Fruit fly (Drosophila melanogaster) whole organism, embryonic: ENCODE results near the gene Aptx.

Source experiments
- Adf1 ChIP-seq: fragments of 200-800 bp; sonication (Bioruptor generic); IDR thresholded peaks from 2 replicates; pipeline ENCODE4 v1.3.6; 2022; ENCODE audit warnings: missing biosample characterization, missing genetic modification characterization
- B-H1 ChIP-seq: fragments of 200-800 bp; sonication (Bioruptor generic); IDR thresholded peaks from 3 replicates; pipeline ENCODE4 v1.3.6; 2022; ENCODE audit warnings: missing biosample characterization, missing genetic modification characterization
- CG10565 ChIP-seq: fragments of 200-800 bp; sonication (Bioruptor generic); optimal IDR thresholded peaks from 3 replicates; lab custom pipeline; 2016; ENCODE audit warnings: missing biosample characterization, mild to moderate bottlenecking, missing genetic modification characterization
- CG1233 ChIP-seq: fragments of 200-800 bp; sonication (Bioruptor generic); optimal IDR thresholded peaks from 4 replicates; lab custom pipeline; 2018; ENCODE audit warnings: missing biosample characterization, mild to moderate bottlenecking, missing genetic modification characterization
- CG12659 ChIP-seq: fragments of 200-800 bp; sonication (Bioruptor generic); optimal IDR thresholded peaks from 3 replicates; lab custom pipeline; 2017; ENCODE audit warnings: mild to moderate bottlenecking, missing biosample characterization, missing genetic modification reagents, missing genetic modification characterization
- CG16779 ChIP-seq: fragments of 200-800 bp; sonication (Bioruptor generic); IDR thresholded peaks from 2 replicates; pipeline ENCODE4 v1.3.6; 2022; ENCODE audit warnings: missing biosample characterization, missing genetic modification characterization
- CG17186 ChIP-seq: fragments of 200-800 bp; sonication (Bioruptor generic); optimal IDR thresholded peaks from 3 replicates; lab custom pipeline; 2017; ENCODE audit warnings: missing biosample characterization, missing genetic modification reagents, missing genetic modification characterization
- CG6854 ChIP-seq: fragments of 200-800 bp; sonication (Bioruptor generic); optimal IDR thresholded peaks from 3 replicates; lab custom pipeline; 2017; ENCODE audit warnings: missing biosample characterization, mild to moderate bottlenecking, missing genetic modification characterization
- CG7372 ChIP-seq: fragments of 200-800 bp; sonication (Bioruptor generic); IDR thresholded peaks from 2 replicates; pipeline ENCODE4 v1.3.6; 2022; ENCODE audit warnings: missing biosample characterization, missing genetic modification characterization
- CG7556 ChIP-seq: fragments of 200-800 bp; sonication (Bioruptor generic); optimal IDR thresholded peaks from 2 replicates; lab custom pipeline; 2017; ENCODE audit warnings: missing biosample characterization, mild to moderate bottlenecking, missing genetic modification characterization
- CG7987 ChIP-seq: fragments of 200-800 bp; sonication (Bioruptor generic); optimal IDR thresholded peaks from 2 replicates; lab custom pipeline; 2018; ENCODE audit warnings: missing biosample characterization, mild to moderate bottlenecking, missing genetic modification characterization, moderate library complexity
- CG8924 ChIP-seq: fragments of 200-800 bp; optimal IDR thresholded peaks from 3 replicates; lab custom pipeline; 2019; ENCODE audit warnings: missing biosample characterization, mild to moderate bottlenecking, missing genetic modification characterization, moderate library complexity
- Camta ChIP-seq: fragments of 200-800 bp; sonication (Bioruptor generic); optimal IDR thresholded peaks from 2 replicates; lab custom pipeline; 2016; ENCODE audit warnings: missing biosample characterization, missing genetic modification characterization
- Dref ChIP-seq: fragments of 200-800 bp; sonication (Bioruptor generic); IDR thresholded peaks from 2 replicates; pipeline ENCODE4 v1.3.6; 2022; ENCODE audit warnings: missing biosample characterization, missing genetic modification characterization
- Ets97D ChIP-seq: fragments of 200-800 bp; sonication (Bioruptor generic); optimal IDR thresholded peaks from 3 replicates; lab custom pipeline; 2016; ENCODE audit warnings: missing biosample characterization, missing genetic modification characterization
- HLHmδ ChIP-seq: fragments of 200-800 bp; sonication (Bioruptor generic); optimal IDR thresholded peaks from 2 replicates; lab custom pipeline; 2018; ENCODE audit warnings: missing biosample characterization, mild to moderate bottlenecking, missing genetic modification characterization, moderate library complexity
- Hand ChIP-seq: fragments of 200-800 bp; sonication (Bioruptor generic); optimal IDR thresholded peaks from 2 replicates; lab custom pipeline; 2017; ENCODE audit warnings: mild to moderate bottlenecking, missing biosample characterization, missing genetic modification reagents, missing genetic modification characterization
- Hr78 ChIP-seq, 2 experiments: fragments of 200-800 bp in 1 of 2; fragments of >200 bp in 1 of 2; sonication (Bioruptor generic) in 1 of 2; optimal IDR thresholded peaks; 2 replicates each; lab custom pipeline; 2017 to 2019; ENCODE audit warnings: missing biosample characterization in 2 of 2, missing genetic modification characterization in 2 of 2, mild to moderate bottlenecking in 1 of 2, moderate library complexity in 1 of 2
- Lpt ChIP-seq: fragments of >200 bp; optimal IDR thresholded peaks from 2 replicates; lab custom pipeline; 2018; ENCODE audit warnings: missing biosample characterization, missing genetic modification characterization
- MBD-R2 ChIP-seq: fragments of 200-800 bp; sonication (Bioruptor generic); IDR thresholded peaks from 2 replicates; pipeline ENCODE4 v1.3.6; 2022; ENCODE audit warnings: missing biosample characterization, missing genetic modification characterization
- Meics ChIP-seq: fragments of 200-800 bp; sonication (Bioruptor generic); optimal IDR thresholded peaks from 2 replicates; lab custom pipeline; 2017; ENCODE audit warnings: missing biosample characterization, mild to moderate bottlenecking, missing genetic modification characterization
- Nf-YC ChIP-seq: fragments of 200-800 bp; optimal IDR thresholded peaks from 3 replicates; lab custom pipeline; 2019; ENCODE audit warnings: missing biosample characterization, mild to moderate bottlenecking, missing genetic modification characterization, moderate library complexity
- Ravus ChIP-seq: fragments of 200-800 bp; sonication (Bioruptor generic); IDR thresholded peaks from 2 replicates; pipeline ENCODE4 v1.3.6; 2022; ENCODE audit warnings: missing biosample characterization, missing genetic modification characterization
- Trl ChIP-seq, 3 experiments: fragments of >200 bp in 2 of 3; fragments of 200-800 bp in 1 of 3; sonication (Bioruptor generic) in 1 of 3; optimal IDR thresholded peaks; 2 replicates in 1 of 3; 3 replicates in 2 of 3; lab custom pipeline; 2016 to 2017; ENCODE audit warnings: missing biosample characterization in 1 of 3, missing genetic modification characterization in 1 of 3
- bcd ChIP-seq: fragments of 200-800 bp; sonication (Bioruptor generic); optimal IDR thresholded peaks from 2 replicates; lab custom pipeline; 2017; ENCODE audit warnings: missing biosample characterization, mild to moderate bottlenecking, missing genetic modification characterization
- bsh ChIP-seq, 2 experiments: fragments of 200-800 bp; sonication (Bioruptor generic); optimal IDR thresholded peaks; 2 replicates each; lab custom pipeline; 2017 to 2018; ENCODE audit warnings: mild to moderate bottlenecking in 2 of 2, missing biosample characterization in 2 of 2, missing genetic modification characterization in 2 of 2, moderate library complexity in 1 of 2
- cg ChIP-seq: fragments of 200-800 bp; sonication (Bioruptor generic); optimal IDR thresholded peaks from 3 replicates; lab custom pipeline; 2019; ENCODE audit warnings: missing biosample characterization, mild to moderate bottlenecking, missing genetic modification characterization, moderate library complexity
- chinmo ChIP-seq: fragments of 200-800 bp; sonication (Bioruptor generic); IDR thresholded peaks from 4 replicates; pipeline ENCODE4 v1.3.6; 2022; ENCODE audit warnings: missing biosample characterization, missing genetic modification characterization; ENCODE audit not compliant: partially characterized antibody
- dan ChIP-seq: fragments of 200-800 bp; sonication (Bioruptor generic); IDR thresholded peaks from 2 replicates; pipeline ENCODE4 v1.3.6; 2022; ENCODE audit warnings: missing biosample characterization, missing genetic modification characterization
- eyg ChIP-seq: fragments of 200-800 bp; sonication (Bioruptor generic); optimal IDR thresholded peaks from 3 replicates; lab custom pipeline; 2016; ENCODE audit warnings: missing biosample characterization, missing genetic modification characterization
- grau ChIP-seq: fragments of 200-800 bp; optimal IDR thresholded peaks from 3 replicates; lab custom pipeline; 2019; ENCODE audit warnings: missing biosample characterization, mild to moderate bottlenecking, missing genetic modification characterization, moderate library complexity
- ham ChIP-seq: fragments of 200-800 bp; sonication (Bioruptor generic); IDR thresholded peaks from 2 replicates; pipeline ENCODE4 v1.3.6; 2022; ENCODE audit warnings: missing biosample characterization, missing genetic modification characterization
- hkb ChIP-seq, 2 experiments: fragments of 200-800 bp in 1 of 2; fragments of >200 bp in 1 of 2; sonication (Bioruptor generic) in 1 of 2; IDR thresholded peaks in 1 of 2; optimal IDR thresholded peaks in 1 of 2; 2 replicates each; pipeline versions ENCODE4 v1.3.6 to Lab custom; 2017 to 2022; ENCODE audit warnings: missing biosample characterization in 1 of 2, missing genetic modification characterization in 1 of 2
- ind ChIP-seq: fragments of 200-800 bp; sonication (Bioruptor generic); optimal IDR thresholded peaks from 3 replicates; lab custom pipeline; 2016; ENCODE audit warnings: missing biosample characterization, missing genetic modification characterization
- lab ChIP-seq: fragments of 200-800 bp; sonication (Bioruptor generic); optimal IDR thresholded peaks from 3 replicates; lab custom pipeline; 2017; ENCODE audit warnings: missing biosample characterization, missing genetic modification characterization, mild to moderate bottlenecking, moderate library complexity, missing genetic modification reagents
- lmd ChIP-seq: fragments of 200-800 bp; sonication (Bioruptor generic); IDR thresholded peaks from 2 replicates; pipeline ENCODE4 v1.3.6; 2022; ENCODE audit warnings: missing biosample characterization, missing genetic modification characterization
- luna ChIP-seq: fragments of 200-800 bp; sonication (Bioruptor generic); optimal IDR thresholded peaks from 2 replicates; lab custom pipeline; 2016; ENCODE audit warnings: missing biosample characterization, missing genetic modification characterization
- nerfin-1 ChIP-seq: fragments of 200-800 bp; sonication (Bioruptor generic); optimal IDR thresholded peaks from 3 replicates; lab custom pipeline; 2019; ENCODE audit warnings: missing biosample characterization, mild to moderate bottlenecking, missing genetic modification characterization, moderate library complexity
- otp ChIP-seq: fragments of 200-800 bp; sonication (Bioruptor generic); IDR thresholded peaks from 3 replicates; pipeline ENCODE4, ENCODE4 v1.3.6; 2022; ENCODE audit warnings: missing biosample characterization, missing genetic modification characterization
- peb ChIP-seq: fragments of 200-800 bp; sonication (Bioruptor generic); IDR thresholded peaks from 2 replicates; pipeline ENCODE4 v1.3.6; 2022; ENCODE audit warnings: missing biosample characterization, missing genetic modification characterization
- pho ChIP-seq: fragments of 200-800 bp; sonication (Bioruptor generic); optimal IDR thresholded peaks from 2 replicates; lab custom pipeline; 2016; ENCODE audit warnings: missing biosample characterization, missing genetic modification characterization
- sens ChIP-seq: fragments of 200-800 bp; sonication (Bioruptor generic); peaks from one replicate; lab custom pipeline; 2016; ENCODE audit warnings: missing biosample characterization, missing genetic modification characterization
- sisA ChIP-seq: fragments of 200-800 bp; sonication (Bioruptor generic); IDR thresholded peaks from 2 replicates; pipeline ENCODE4 v1.3.6; 2022; ENCODE audit warnings: missing biosample characterization, missing genetic modification characterization
- slou ChIP-seq: fragments of 200-800 bp; sonication (Bioruptor generic); optimal IDR thresholded peaks from 3 replicates; lab custom pipeline; 2016; ENCODE audit warnings: missing biosample characterization, missing genetic modification characterization
- tap ChIP-seq: fragments of 200-800 bp; optimal IDR thresholded peaks from 3 replicates; lab custom pipeline; 2019; ENCODE audit warnings: missing biosample characterization, mild to moderate bottlenecking, missing genetic modification characterization, moderate library complexity
- tio ChIP-seq: fragments of 200-800 bp; sonication (Bioruptor generic); optimal IDR thresholded peaks from 2 replicates; lab custom pipeline; 2017; ENCODE audit warnings: missing biosample characterization, missing genetic modification characterization, inconsistent platforms
- unpg ChIP-seq: fragments of 200-800 bp; sonication (Bioruptor generic); optimal IDR thresholded peaks from 3 replicates; lab custom pipeline; 2018; ENCODE audit warnings: missing biosample characterization, mild to moderate bottlenecking, missing genetic modification characterization, moderate library complexity
- vvl ChIP-seq: fragments of 200-800 bp; sonication (Bioruptor generic); IDR thresholded peaks from 2 replicates; pipeline ENCODE4 v1.3.6; 2022; ENCODE audit warnings: missing biosample characterization, missing genetic modification characterization
- wor ChIP-seq: fragments of 200-800 bp; sonication (Bioruptor generic); IDR thresholded peaks from 2 replicates; pipeline ENCODE4 v1.3.6; 2022; ENCODE audit warnings: missing biosample characterization, missing genetic modification characterization
- zfh2 ChIP-seq: fragments of 200-800 bp; sonication (Bioruptor generic); optimal IDR thresholded peaks from 2 replicates; lab custom pipeline; 2016; ENCODE audit warnings: missing biosample characterization, missing genetic modification characterization

Gene Aptx

dm6 chr3R:19403096-19403515 is at the start of gene Aptx, which contains the start of gene Ino80 (continued):
- TF ChIP-seq ind (GFP tag; lab: Kevin White, UChicago) (peak; percentile 95), sisA (GFP tag; lab: Robert Waterston, UW) (peak; percentile 94), slou (peak; percentile 91), CG7987 (GFP tag; lab: Kevin White, UChicago) (peak; percentile 89), CG7372 (GFP tag; lab: Robert Waterston, UW) (peak; percentile 96), dan (peak; percentile 71; the same call in 1 of the 2 replicates), tap (tag; lab: Kevin White, UChicago) (peak; percentile 83), CG12659 (GFP tag; lab: Kevin White, UChicago) (peak; percentile 95), B-H1 (GFP tag; lab: Robert Waterston, UW) (peak; percentile 87), hkb (optimal IDR thresholded peaks at IDR 0.05; lab: Kevin White, UChicago) (peak; percentile 75), hkb (GFP tag; IDR thresholded peaks at IDR 0.05; lab: Robert Waterston, UW) (peak; percentile 94), CG8924 (tag; lab: Kevin White, UChicago) (peak; percentile 93), ham (GFP tag; lab: Robert Waterston, UW) (peak; percentile 86), lmd (GFP tag; lab: Robert Waterston, UW) (peak; percentile 95), Meics (GFP tag; lab: Kevin White, UChicago) (peak; percentile 92), nerfin-1 (tag; lab: Kevin White, UChicago) (no peak), Hand (peak; percentile 71), Lpt (no peak), Ravus (GFP tag; lab: Robert Waterston, UW) (peak; percentile 84), chinmo (GFP tag; lab: Robert Waterston, UW) (peak; percentile 83; the same call in 3 of the 4 replicates), CG1233 (GFP tag; lab: Kevin White, UChicago) (peak; percentile 81), lab (GFP tag; lab: Kevin White, UChicago) (peak; percentile 95), wor (GFP tag; lab: Robert Waterston, UW) (peak; percentile 89), CG6854 (GFP tag; lab: Kevin White, UChicago) (peak; percentile 71), Dref (GFP tag; lab: Robert Waterston, UW) (peak; percentile 83), luna (peak; percentile 76), otp (GFP tag; lab: Robert Waterston, UW) (peak; percentile 82; the same call in 2 of the 3 replicates), cg (GFP tag; lab: Kevin White, UChicago) (no peak), grau (tag; lab: Kevin White, UChicago) (peak; percentile 93), MBD-R2 (GFP tag; lab: Robert Waterston, UW) (peak; percentile 85), unpg (peak; percentile 96), Adf1 (peak; percentile 71), Nf-YC (tag; lab: Kevin White, UChicago) (no peak), bcd (GFP tag; lab: Kevin White, UChicago) (peak; percentile 93), Camta (GFP tag; lab: Kevin White, UChicago) (peak; percentile 88), eyg (GFP tag; lab: Kevin White, UChicago) (peak; percentile 81), tio (GFP tag; lab: Kevin White, UChicago) (peak; percentile 95), sens (GFP tag; lab: Kevin White, UChicago) (peak; percentile 98), CG10565 (peak; percentile 79), CG17186 (GFP tag; lab: Kevin White, UChicago) (peak; percentile 78), HLHmδ (no peak), vvl (peak; percentile 97), zfh2 (GFP tag; lab: Kevin White, UChicago) (peak; percentile 96), Hr78 (GFP tag; optimal IDR thresholded peaks at IDR 0.05; lab: Kevin White, UChicago) (no peak), Trl (optimal IDR thresholded peaks at IDR 0.05; lab: Kevin White, UChicago) (no peak), Trl (GFP tag; optimal IDR thresholded peaks at IDR 0.05; lab: Kevin White, UChicago) (peak; percentile 95), bsh (GFP tag; optimal IDR thresholded peaks at IDR 0.05; lab: Kevin White, UChicago) (peak in 1 of 2 experiments; percentile 94), CG7556 (GFP tag; lab: Kevin White, UChicago) (peak; percentile 92), pho (peak; percentile 97), Ets97D (peak; percentile 89), CG16779 (GFP tag; lab: Robert Waterston, UW) (peak; percentile 72), peb (GFP tag; lab: Robert Waterston, UW) (peak; percentile 88)
